Fruit fly (Drosophila melanogaster) whole organism, embryonic: Measurements from ENCODE around the gene PhKgamma.

Experiments
- Sry-δ ChIP-seq: fragments of 200-800 bp; sonication (Bioruptor generic); optimal IDR thresholded peaks from 2 replicates; lab custom pipeline; 2016; ENCODE audit warnings: missing biosample characterization, missing genetic modification characterization
- bcd ChIP-seq: fragments of 200-800 bp; sonication (Bioruptor generic); optimal IDR thresholded peaks from 2 replicates; lab custom pipeline; 2017; ENCODE audit warnings: missing biosample characterization, mild to moderate bottlenecking, missing genetic modification characterization

dm6 chrX:11700765-11701164, 5.8 kb downstream of the PhKgamma start:
- no peak for TF ChIP-seq bcd (GFP tag; lab: Kevin White, UChicago)
- TF ChIP-seq Sry-δ (GFP tag; lab: Kevin White, UChicago), result no peak
